Fruit fly (Drosophila melanogaster) whole organism, embryonic: ENCODE data around the gene Tango2.
A peak's percentile ranks its signal among the peaks of the same experiment; 100 is the strongest.

Source experiments
- ATbp ChIP-seq: fragments of 200-800 bp; sonication (Bioruptor generic); optimal IDR thresholded peaks from 2 replicates; lab custom pipeline; 2017; ENCODE audit warnings: missing biosample characterization, mild to moderate bottlenecking, missing genetic modification characterization, missing genetic modification reagents
- CG10321 ChIP-seq: fragments of 200-800 bp; sonication (Bioruptor generic); IDR thresholded peaks from 2 replicates; pipeline ENCODE4 v1.3.6; 2022; ENCODE audit warnings: missing biosample characterization, missing genetic modification characterization
- CG11695 ChIP-seq: fragments of 200-800 bp; sonication (Bioruptor generic); IDR thresholded peaks from 3 replicates; pipeline ENCODE4 v1.3.6; 2022; ENCODE audit warnings: missing biosample characterization, missing genetic modification characterization
- CG12769 ChIP-seq: fragments of 200-800 bp; sonication (Bioruptor generic); optimal IDR thresholded peaks from 2 replicates; lab custom pipeline; 2019; ENCODE audit warnings: missing biosample characterization, mild to moderate bottlenecking, missing genetic modification characterization, moderate library complexity
- CG12942 ChIP-seq: fragments of 200-800 bp; sonication (Bioruptor generic); optimal IDR thresholded peaks from 3 replicates; lab custom pipeline; 2016; ENCODE audit warnings: missing biosample characterization, missing genetic modification characterization
- CG1529 ChIP-seq: fragments of 200-800 bp; sonication (Bioruptor generic); optimal IDR thresholded peaks from 3 replicates; lab custom pipeline; 2018; ENCODE audit warnings: missing biosample characterization, missing genetic modification characterization
- CG1647 ChIP-seq: fragments of 200-800 bp; sonication (Bioruptor generic); optimal IDR thresholded peaks from 3 replicates; lab custom pipeline; 2016; ENCODE audit warnings: missing biosample characterization, missing genetic modification characterization
- CG17612 ChIP-seq: fragments of 200-800 bp; sonication (Bioruptor generic); IDR thresholded peaks from 2 replicates; pipeline ENCODE4 v1.3.6; 2022; ENCODE audit warnings: missing biosample characterization, missing genetic modification characterization
- CG17829 ChIP-seq: fragments of 200-800 bp; optimal IDR thresholded peaks from 2 replicates; lab custom pipeline; 2019; ENCODE audit warnings: missing biosample characterization, mild to moderate bottlenecking, missing genetic modification characterization, moderate library complexity
- CG2199 ChIP-seq: fragments of 200-800 bp; sonication (Bioruptor generic); IDR thresholded peaks from 3 replicates; pipeline ENCODE4 v1.3.6; 2022; ENCODE audit warnings: missing biosample characterization, missing genetic modification characterization
- CG2712 ChIP-seq: fragments of 200-800 bp; optimal IDR thresholded peaks from 3 replicates; lab custom pipeline; 2019; ENCODE audit warnings: missing biosample characterization, mild to moderate bottlenecking, missing genetic modification characterization, moderate library complexity
- CG4707 ChIP-seq: fragments of 200-800 bp; sonication (Bioruptor generic); optimal IDR thresholded peaks from 2 replicates; lab custom pipeline; 2018; ENCODE audit warnings: missing biosample characterization, mild to moderate bottlenecking, missing genetic modification characterization, moderate library complexity
- CG5953 ChIP-seq: fragments of 200-800 bp; sonication (Bioruptor generic); IDR thresholded peaks from 2 replicates; pipeline ENCODE4 v1.3.6; 2022; ENCODE audit warnings: missing biosample characterization, missing genetic modification characterization
- CG6654 ChIP-seq: fragments of 200-800 bp; sonication (Bioruptor generic); optimal IDR thresholded peaks from 2 replicates; lab custom pipeline; 2017; ENCODE audit warnings: missing biosample characterization, mild to moderate bottlenecking, missing genetic modification characterization
- CG6813 ChIP-seq: fragments of 200-800 bp; sonication (Bioruptor generic); optimal IDR thresholded peaks from 2 replicates; lab custom pipeline; 2017; ENCODE audit warnings: missing biosample characterization, missing genetic modification characterization, mild to moderate bottlenecking, moderate library complexity, missing genetic modification reagents
- CG7745 ChIP-seq: fragments of 200-800 bp; sonication (Bioruptor generic); optimal IDR thresholded peaks from 2 replicates; lab custom pipeline; 2018; ENCODE audit warnings: missing biosample characterization, mild to moderate bottlenecking, missing genetic modification characterization, moderate library complexity
- Dref ChIP-seq: fragments of 200-800 bp; sonication (Bioruptor generic); IDR thresholded peaks from 2 replicates; pipeline ENCODE4 v1.3.6; 2022; ENCODE audit warnings: missing biosample characterization, missing genetic modification characterization
- GATAe ChIP-seq: fragments of 200-800 bp; sonication (Bioruptor generic); conservative IDR thresholded peaks from 2 replicates; pipeline ENCODE4 v1.3.6; 2022; ENCODE audit warnings: missing biosample characterization, missing genetic modification characterization
- Gug ChIP-seq: fragments of 200-800 bp; sonication (Bioruptor generic); IDR thresholded peaks from 4 replicates; pipeline ENCODE4 v1.3.6; 2022; ENCODE audit warnings: missing biosample characterization, missing genetic modification characterization
- Hr39 ChIP-seq: fragments of >200 bp; optimal IDR thresholded peaks from 2 replicates; lab custom pipeline; 2017
- Neu2 ChIP-seq: fragments of 200-800 bp; sonication (Bioruptor generic); optimal IDR thresholded peaks from 3 replicates; lab custom pipeline; 2016; ENCODE audit warnings: missing biosample characterization, missing genetic modification characterization, borderline replicate concordance
- Optix ChIP-seq: fragments of 200-800 bp; sonication (Bioruptor generic); IDR thresholded peaks from 3 replicates; pipeline ENCODE4 v1.3.6; 2022; ENCODE audit warnings: missing biosample characterization, missing genetic modification characterization
- Sry-δ ChIP-seq: fragments of 200-800 bp; sonication (Bioruptor generic); optimal IDR thresholded peaks from 2 replicates; lab custom pipeline; 2016; ENCODE audit warnings: missing biosample characterization, missing genetic modification characterization
- Tbp ChIP-seq: fragments of >200 bp; optimal IDR thresholded peaks from 2 replicates; lab custom pipeline; 2018; ENCODE audit warnings: missing biosample characterization, missing genetic modification characterization
- aop ChIP-seq: fragments of 200-800 bp; sonication (Bioruptor generic); IDR thresholded peaks from 2 replicates; pipeline ENCODE4 v1.3.6; 2022; ENCODE audit warnings: missing biosample characterization, missing genetic modification characterization
- ara ChIP-seq: fragments of 200-800 bp; sonication (Bioruptor generic); IDR thresholded peaks from 2 replicates; pipeline ENCODE4 v1.3.6; 2022; ENCODE audit warnings: missing biosample characterization, missing genetic modification characterization
- br ChIP-seq: fragments of >200 bp; optimal IDR thresholded peaks from 2 replicates; lab custom pipeline; 2017
- cad ChIP-seq: fragments of >200 bp; optimal IDR thresholded peaks from 2 replicates; lab custom pipeline; 2017; ENCODE audit warnings: missing biosample characterization, missing genetic modification characterization
- crp ChIP-seq, 2 experiments: fragments of 200-800 bp; sonication (Bioruptor generic); optimal IDR thresholded peaks; 2 replicates in 1 of 2; 3 replicates in 1 of 2; lab custom pipeline; 2017; ENCODE audit warnings: missing biosample characterization in 2 of 2, missing genetic modification characterization in 2 of 2, mild to moderate bottlenecking in 1 of 2, moderate library complexity in 1 of 2
- dysf ChIP-seq: fragments of 200-800 bp; sonication (Bioruptor generic); IDR thresholded peaks from 3 replicates; pipeline ENCODE4 v1.3.6; 2022; ENCODE audit warnings: missing biosample characterization, missing genetic modification characterization
- gfzf ChIP-seq: fragments of 200-800 bp; sonication (Bioruptor generic); optimal IDR thresholded peaks from 2 replicates; lab custom pipeline; 2016; ENCODE audit warnings: missing biosample characterization, mild to moderate bottlenecking, missing genetic modification characterization, moderate library complexity
- grau ChIP-seq: fragments of 200-800 bp; optimal IDR thresholded peaks from 3 replicates; lab custom pipeline; 2019; ENCODE audit warnings: missing biosample characterization, mild to moderate bottlenecking, missing genetic modification characterization, moderate library complexity
- grn ChIP-seq: fragments of 200-800 bp; sonication (Bioruptor generic); optimal IDR thresholded peaks from 3 replicates; lab custom pipeline; 2017; ENCODE audit warnings: missing biosample characterization, missing genetic modification characterization
- gro ChIP-seq: fragments of 200-800 bp; sonication (Bioruptor generic); optimal IDR thresholded peaks from 2 replicates; lab custom pipeline; 2016; ENCODE audit warnings: missing biosample characterization, missing genetic modification characterization
- hb ChIP-seq: fragments of 200-800 bp; sonication (Bioruptor generic); IDR thresholded peaks from 3 replicates; pipeline ENCODE4 v1.3.6; 2022; ENCODE audit warnings: missing biosample characterization, missing genetic modification characterization; ENCODE audit not compliant: partially characterized antibody
- hbn ChIP-seq: fragments of 200-800 bp; sonication (Bioruptor generic); IDR thresholded peaks from 2 replicates; pipeline ENCODE4 v1.3.6; 2022; ENCODE audit warnings: missing biosample characterization, missing genetic modification characterization; ENCODE audit not compliant: partially characterized antibody
- nerfin-2 ChIP-seq: fragments of 200-800 bp; sonication (Bioruptor generic); IDR thresholded peaks from 2 replicates; pipeline ENCODE4 v1.3.6; 2022; ENCODE audit warnings: missing biosample characterization, missing genetic modification characterization; ENCODE audit not compliant: partially characterized antibody
- oc ChIP-seq: fragments of 200-800 bp; sonication (Bioruptor generic); optimal IDR thresholded peaks from 2 replicates; lab custom pipeline; 2018; ENCODE audit warnings: missing biosample characterization, mild to moderate bottlenecking, missing genetic modification characterization, moderate library complexity
- otp ChIP-seq: fragments of 200-800 bp; sonication (Bioruptor generic); IDR thresholded peaks from 3 replicates; pipeline ENCODE4, ENCODE4 v1.3.6; 2022; ENCODE audit warnings: missing biosample characterization, missing genetic modification characterization
- pfk ChIP-seq: fragments of 200-800 bp; sonication (Bioruptor generic); optimal IDR thresholded peaks from 2 replicates; lab custom pipeline; 2018; ENCODE audit warnings: missing biosample characterization, mild to moderate bottlenecking, missing genetic modification characterization, moderate library complexity
- prd ChIP-seq, 3 experiments: fragments of >200 bp in 2 of 3; fragments of 200-800 bp in 1 of 3; sonication (Bioruptor generic) in 1 of 3; optimal IDR thresholded peaks in 2 of 3; IDR thresholded peaks in 1 of 3; 2 replicates in 2 of 3; 3 replicates in 1 of 3; pipeline versions ENCODE4 v1.3.6 to Lab custom; 2017 to 2022; ENCODE audit warnings: missing biosample characterization in 1 of 3, missing genetic modification characterization in 1 of 3
- pum ChIP-seq: fragments of 200-800 bp; sonication (Bioruptor generic); optimal IDR thresholded peaks from 2 replicates; lab custom pipeline; 2016; ENCODE audit warnings: missing biosample characterization, missing genetic modification characterization
- repo ChIP-seq: fragments of 200-800 bp; sonication (Bioruptor generic); optimal IDR thresholded peaks from 2 replicates; lab custom pipeline; 2016; ENCODE audit warnings: missing biosample characterization, missing genetic modification characterization
- sim ChIP-seq: fragments of 200-800 bp; sonication (Bioruptor generic); IDR thresholded peaks from 2 replicates; pipeline ENCODE4 v1.3.6; 2022; ENCODE audit warnings: missing biosample characterization, missing genetic modification characterization
- sna ChIP-seq: fragments of 200-800 bp; sonication (Bioruptor generic); IDR thresholded peaks from 2 replicates; pipeline ENCODE4 v1.3.6; 2022; ENCODE audit warnings: missing biosample characterization, missing genetic modification characterization; ENCODE audit not compliant: partially characterized antibody
- trem ChIP-seq: fragments of 200-800 bp; optimal IDR thresholded peaks from 3 replicates; lab custom pipeline; 2019; ENCODE audit warnings: missing biosample characterization, mild to moderate bottlenecking, missing genetic modification characterization, moderate library complexity
- trh ChIP-seq: fragments of 200-800 bp; sonication (Bioruptor generic); optimal IDR thresholded peaks from 2 replicates; lab custom pipeline; 2016; ENCODE audit warnings: missing biosample characterization, missing genetic modification characterization
- wdn ChIP-seq: fragments of 200-800 bp; sonication (Bioruptor generic); IDR thresholded peaks from 2 replicates; pipeline ENCODE4 v1.3.6; 2022; ENCODE audit warnings: missing biosample characterization, missing genetic modification characterization
- z ChIP-seq: fragments of 200-800 bp; sonication (Bioruptor generic); IDR thresholded peaks from 3 replicates; pipeline ENCODE4 v1.3.6; 2022; ENCODE audit warnings: missing biosample characterization, missing genetic modification characterization

The Tango2 gene

DNA sequence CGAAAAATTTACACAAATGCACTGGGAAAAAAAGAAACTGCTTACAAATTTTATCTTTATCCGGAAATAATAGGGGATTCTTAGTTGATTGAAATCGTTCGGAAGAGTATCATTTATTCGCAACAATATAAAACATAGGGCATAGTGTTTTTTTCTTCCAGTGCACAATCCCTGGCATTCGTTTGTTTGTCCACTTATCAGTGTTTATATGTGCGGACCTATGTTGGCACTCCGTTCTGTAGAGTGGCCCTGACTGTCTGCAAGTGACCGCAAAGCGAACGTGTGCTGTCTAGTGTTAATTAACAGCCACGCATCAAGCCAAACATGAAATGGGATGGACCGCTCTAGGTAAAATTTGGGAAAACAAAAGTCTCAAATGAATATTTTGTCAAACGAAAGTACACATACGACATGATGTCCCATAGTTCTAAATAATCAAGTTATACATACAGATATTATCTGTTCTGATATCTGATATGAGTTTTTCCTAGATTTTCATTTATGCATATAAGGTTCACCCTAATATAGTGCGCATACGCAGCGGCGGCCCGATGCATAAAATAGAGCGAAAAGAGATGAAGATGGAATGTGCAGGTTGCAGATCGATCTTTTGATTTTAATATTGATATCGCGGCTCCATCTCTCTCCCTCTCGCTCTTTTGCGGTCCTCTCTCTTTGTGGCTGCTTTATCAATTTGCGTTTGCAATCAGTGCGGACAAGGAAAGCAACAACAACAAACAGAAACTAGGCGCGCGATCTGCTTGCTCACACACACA, 24.5 kb downstream of the Tango2 start (continued):
- TF ChIP-seq grn (GFP tag; lab: Kevin White, UChicago) = peak; percentile 94
- TF ChIP-seq CG1647 = peak; percentile 94
- peak; percentile 90 for TF ChIP-seq CG2712
- TF ChIP-seq Tbp (GFP tag; lab: Kevin White, UChicago) = no peak
- peak; percentile 51 for TF ChIP-seq CG4707 (GFP tag; lab: Kevin White, UChicago)
- TF ChIP-seq dysf (GFP tag; lab: Robert Waterston, UW) = peak; percentile 95
- TF ChIP-seq aop (GFP tag; lab: Robert Waterston, UW) = peak; percentile 64; the same call in 1 of the 2 replicates
- no peak for TF ChIP-seq Hr39 (lab: Kevin White, UChicago)
- TF ChIP-seq hbn = no peak
- TF ChIP-seq cad (GFP tag; lab: Kevin White, UChicago) = no peak
- TF ChIP-seq CG6654 (GFP tag; lab: Kevin White, UChicago) = peak; percentile 70
- peak; percentile 94 for TF ChIP-seq gro (GFP tag; lab: Kevin White, UChicago)
- TF ChIP-seq Optix (GFP tag; lab: Robert Waterston, UW) = peak; percentile 88
- TF ChIP-seq CG7745 (tag; lab: Kevin White, UChicago) = no peak
- peak; percentile 94 for TF ChIP-seq repo (GFP tag; lab: Kevin White, UChicago)
- peak; percentile 88 for TF ChIP-seq oc (tag; lab: Kevin White, UChicago)
- TF ChIP-seq CG2199 = peak; percentile 20; the same call in 1 of the 3 replicates
- peak; percentile 88 for TF ChIP-seq ATbp
- TF ChIP-seq CG1529 = peak; percentile 83
- TF ChIP-seq crp (GFP tag; optimal IDR thresholded peaks at IDR 0.05; lab: Kevin White, UChicago) = peak in 1 of 2 experiments; percentile 53
- peak; percentile 84 for TF ChIP-seq CG17612 (GFP tag; lab: Robert Waterston, UW)
- TF ChIP-seq sna = no peak
- peak; percentile 92 for TF ChIP-seq pum
- no peak for TF ChIP-seq br
- TF ChIP-seq CG11695 (GFP tag; lab: Robert Waterston, UW) = peak; percentile 91
- TF ChIP-seq otp (GFP tag; lab: Robert Waterston, UW) = peak; percentile 85; the same call in 2 of the 3 replicates
- peak; percentile 69 for TF ChIP-seq trem
- peak; percentile 93 for TF ChIP-seq CG12942
- peak; percentile 75 for TF ChIP-seq CG10321 (GFP tag; lab: Robert Waterston, UW)
- TF ChIP-seq CG17829 (tag; lab: Kevin White, UChicago) = peak; percentile 84
- TF ChIP-seq Sry-δ (GFP tag; lab: Kevin White, UChicago) = peak; percentile 69
- peak; percentile 61; the same call in 2 of the 3 replicates for TF ChIP-seq z (GFP tag; lab: Robert Waterston, UW)
- TF ChIP-seq Neu2 (GFP tag; lab: Kevin White, UChicago) = peak; percentile 86
- TF ChIP-seq trh (GFP tag; lab: Kevin White, UChicago) = peak; percentile 88
- peak; percentile 93 for TF ChIP-seq CG12769
- no peak for TF ChIP-seq prd (optimal IDR thresholded peaks at IDR 0.05; lab: Kevin White, UChicago)
- TF ChIP-seq prd (GFP tag; IDR thresholded peaks at IDR 0.05; lab: Robert Waterston, UW) = peak; percentile 94
- peak; percentile 77 for TF ChIP-seq sim
- TF ChIP-seq pfk = no peak
- TF ChIP-seq GATAe (GFP tag; lab: Robert Waterston, UW) = peak; percentile 82
- TF ChIP-seq hb (GFP tag; lab: Robert Waterston, UW) = no peak
- no peak for TF ChIP-seq nerfin-2 (GFP tag; lab: Robert Waterston, UW)
- peak; percentile 87 for TF ChIP-seq ara (GFP tag; lab: Robert Waterston, UW)
- no peak for TF ChIP-seq gfzf (GFP tag; lab: Kevin White, UChicago)
- peak; percentile 84 for TF ChIP-seq CG5953 (GFP tag; lab: Robert Waterston, UW)
- peak; percentile 93 for TF ChIP-seq grau (tag; lab: Kevin White, UChicago)
- peak; percentile 91 for TF ChIP-seq Gug (GFP tag; lab: Robert Waterston, UW)
- peak; percentile 86 for TF ChIP-seq CG6813 (GFP tag; lab: Kevin White, UChicago)
- TF ChIP-seq wdn = peak; percentile 92
- TF ChIP-seq Dref = peak; percentile 36; the same call in 1 of the 2 replicates
